Fruit fly (Drosophila melanogaster): ENCODE results near the gene CG45071.

The CG45071 gene

DNA sequence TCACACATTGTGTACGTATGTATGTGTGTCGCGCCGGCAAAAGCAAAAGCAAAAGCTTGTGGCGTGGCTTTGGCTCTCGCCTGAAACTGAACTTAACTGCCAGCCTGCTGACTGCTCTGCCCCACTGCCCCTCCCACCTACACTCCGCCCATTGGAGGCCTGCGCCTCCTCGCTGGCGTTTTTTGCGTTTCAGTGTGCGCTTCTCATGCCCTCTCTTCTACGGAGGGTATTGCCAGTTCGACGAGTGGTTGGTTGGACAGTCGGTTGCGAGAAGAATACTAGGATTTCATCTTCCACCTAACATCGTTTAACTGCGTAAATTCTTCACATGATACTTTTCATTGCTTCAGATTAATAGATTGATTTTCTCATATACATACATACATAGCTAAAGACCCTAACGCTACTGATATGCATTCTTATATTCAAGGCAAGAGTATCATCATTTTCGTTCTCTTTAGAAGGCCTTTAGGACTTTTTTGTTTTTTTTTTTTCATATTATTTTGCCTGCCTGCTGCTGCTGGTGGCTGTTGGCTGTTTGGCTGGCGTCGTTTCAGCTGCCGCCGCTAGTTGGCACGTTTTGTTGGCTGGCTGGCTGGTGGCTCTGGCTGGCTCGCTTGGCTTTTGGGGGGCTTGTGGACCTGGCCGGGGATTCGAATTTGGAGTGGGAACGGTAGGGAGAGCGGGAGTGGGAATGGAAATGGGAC lies 680 bp upstream of the CG45071 start (continued):
- TF ChIP-seq Vsx1 (GFP tag; optimal IDR thresholded peaks at IDR 0.05): peak; percentile 36
- peak; percentile 75 for TF ChIP-seq CG7786 (GFP tag; optimal IDR thresholded peaks at IDR 0.05)
- TF ChIP-seq lab (GFP tag; optimal IDR thresholded peaks at IDR 0.05): peak; percentile 69
- TF ChIP-seq NfI (GFP tag; optimal IDR thresholded peaks at IDR 0.05): peak; percentile 67
- TF ChIP-seq Blimp-1 (GFP tag; optimal IDR thresholded peaks at IDR 0.05): peak; percentile 3
- peak; percentile 28 for TF ChIP-seq CG30431 (GFP tag; optimal IDR thresholded peaks at IDR 0.05)
- TF ChIP-seq CG18599 (GFP tag; optimal IDR thresholded peaks at IDR 0.05): peak; percentile 70
- TF ChIP-seq stwl (tag; optimal IDR thresholded peaks at IDR 0.05): no peak
- TF ChIP-seq CG11723 (GFP tag; optimal IDR thresholded peaks at IDR 0.05): peak; percentile 24
- peak; percentile 47 for TF ChIP-seq nmo (GFP tag; optimal IDR thresholded peaks at IDR 0.05)
- peak; percentile 30 for TF ChIP-seq trh (GFP tag; optimal IDR thresholded peaks at IDR 0.05)
- TF ChIP-seq CG12659 (GFP tag; optimal IDR thresholded peaks at IDR 0.05): peak; percentile 63
- peak; percentile 35 for TF ChIP-seq Dad (GFP tag; optimal IDR thresholded peaks at IDR 0.05)
- peak; percentile 4 for TF ChIP-seq CG12104 (GFP tag; optimal IDR thresholded peaks at IDR 0.05)
- no peak for TF ChIP-seq gfzf (GFP tag; optimal IDR thresholded peaks at IDR 0.05)
- peak; percentile 90 for TF ChIP-seq row (GFP tag; IDR thresholded peaks at IDR 0.05)
- TF ChIP-seq schlank (tag; optimal IDR thresholded peaks at IDR 0.05): no peak
- peak; percentile 49 for TF ChIP-seq her (GFP tag; optimal IDR thresholded peaks at IDR 0.05)
- TF ChIP-seq gem (tag; optimal IDR thresholded peaks at IDR 0.05): peak; percentile 71
- no peak for TF ChIP-seq CG4820 (GFP tag; optimal IDR thresholded peaks at IDR 0.05)
- peak; percentile 31 for TF ChIP-seq Hr3 (GFP tag; optimal IDR thresholded peaks at IDR 0.05)
- peak; percentile 0 for TF ChIP-seq cato (GFP tag; optimal IDR thresholded peaks at IDR 0.05; ENCODE audit: borderline replicate concordance)
- peak; percentile 89 for TF ChIP-seq sens (GFP tag)
- peak; percentile 69 for TF ChIP-seq CG7839 (tag; optimal IDR thresholded peaks at IDR 0.05)
- TF ChIP-seq CG4328 (GFP tag; optimal IDR thresholded peaks at IDR 0.05): no peak
- TF ChIP-seq repo (GFP tag; optimal IDR thresholded peaks at IDR 0.05): peak; percentile 5
- no peak for TF ChIP-seq lola (GFP tag; optimal IDR thresholded peaks at IDR 0.05)
- peak; percentile 74 for TF ChIP-seq CG30403 (GFP tag; optimal IDR thresholded peaks at IDR 0.05)
- peak; percentile 72 for TF ChIP-seq mam (GFP tag; optimal IDR thresholded peaks at IDR 0.05)
- TF ChIP-seq Eip74EF (GFP tag; optimal IDR thresholded peaks at IDR 0.05): no peak
- TF ChIP-seq tap (tag; optimal IDR thresholded peaks at IDR 0.05): peak; percentile 28
- peak; percentile 71 for TF ChIP-seq Sox102F (GFP tag; optimal IDR thresholded peaks at IDR 0.05)
- TF ChIP-seq org-1 (GFP tag; optimal IDR thresholded peaks at IDR 0.05): peak; percentile 48
- TF ChIP-seq CG13287 (GFP tag; IDR thresholded peaks at IDR 0.05; ENCODE audit: partially characterized antibody): 0 out of 2 replicates have a peak, but pooled peaks have one; percentile 3
- peak; percentile 19; the same call in 1 of the 2 replicates for TF ChIP-seq H2.0 (GFP tag; IDR thresholded peaks at IDR 0.05)
- no peak for TF ChIP-seq D (optimal IDR thresholded peaks at IDR 0.05)
- TF ChIP-seq D (GFP tag; optimal IDR thresholded peaks at IDR 0.05): peak; percentile 6
- TF ChIP-seq pzg (GFP tag; optimal IDR thresholded peaks at IDR 0.05): no peak
- TF ChIP-seq CG11695 (GFP tag; IDR thresholded peaks at IDR 0.05): peak; percentile 70; the same call in 2 of the 3 replicates
- no peak for TF ChIP-seq CG17802 (tag; optimal IDR thresholded peaks at IDR 0.05)
- peak; percentile 32 for TF ChIP-seq luna (GFP tag; optimal IDR thresholded peaks at IDR 0.05)
- peak; percentile 23 for TF ChIP-seq NC2β (GFP tag; optimal IDR thresholded peaks at IDR 0.05)
- peak; percentile 27 for TF ChIP-seq CG10979 (tag; optimal IDR thresholded peaks at IDR 0.05)
- 0 out of 2 replicates have a peak, but pooled peaks have one; percentile 36 for TF ChIP-seq Gsc (GFP tag; IDR thresholded peaks at IDR 0.05)
- TF ChIP-seq CG12071 (GFP tag; optimal IDR thresholded peaks at IDR 0.05): peak; percentile 32
- peak; percentile 43; the same call in 1 of the 2 replicates for TF ChIP-seq CG7372 (GFP tag; IDR thresholded peaks at IDR 0.05)
- peak; percentile 52 for TF ChIP-seq CG9215 (GFP tag; IDR thresholded peaks at IDR 0.05)
- peak; percentile 59 for TF ChIP-seq lbe (GFP tag; optimal IDR thresholded peaks at IDR 0.05)

Measured in whole organism, embryonic.